Worm (Caenorhabditis elegans): ENCODE data around the gene K02F3.9.

ce11 chrIII:856260-856659 is 15.1 kb upstream of the K02F3.9 start, which contains the start of gene K02F3.12:
- TF ChIP-seq T22C8.4 (GFP tag; IDR thresholded peaks at IDR 0.05) (no peak), med-1 (GFP tag; optimal IDR thresholded peaks at IDR 0.05; ENCODE audit: insufficient read depth) (no peak), ref-1 (GFP tag; conservative IDR thresholded peaks at IDR 0.05) (no peak), flt-1 (GFP tag; IDR thresholded peaks at IDR 0.05) (no peak), ztf-23 (GFP tag; IDR thresholded peaks at IDR 0.05) (no peak), cog-1 (tag; optimal IDR thresholded peaks at IDR 0.05) (no peak), klf-2 (GFP tag; conservative IDR thresholded peaks at IDR 0.05) (no peak), ztf-29 (GFP tag; IDR thresholded peaks at IDR 0.05) (no peak), tab-1 (GFP tag; IDR thresholded peaks at IDR 0.05) (no peak)

All from whole organism, midembryonic.